Worm (Caenorhabditis elegans): ENCODE data around the gene F33G12.6.

DNA sequence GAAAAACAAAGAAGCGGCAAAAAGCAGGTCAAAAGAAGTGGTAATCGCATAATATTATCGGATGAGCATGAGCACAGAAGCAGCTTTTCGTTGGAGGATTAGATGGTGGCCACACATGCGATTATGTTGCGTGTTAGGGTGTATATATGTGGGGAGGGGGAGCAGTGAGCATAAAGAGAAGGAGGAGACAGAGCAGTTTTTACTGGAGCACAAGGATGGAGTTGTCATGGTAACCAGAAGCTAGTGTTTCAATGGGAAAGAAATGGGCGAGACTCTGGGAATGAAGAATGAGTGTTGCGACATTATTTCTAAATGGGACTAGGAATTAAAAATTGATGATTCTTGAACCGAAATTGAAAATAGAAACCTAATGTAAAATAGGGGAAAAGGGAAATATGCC, 18.2 kb downstream of the F33G12.6 start, which contains the start of gene C27A2.8:
- TF ChIP-seq ces-1 (GFP tag; optimal IDR thresholded peaks at IDR 0.05) (no peak), pqm-1 (tag; optimal IDR thresholded peaks at IDR 0.05) (no peak), ztf-4 (tag; optimal IDR thresholded peaks at IDR 0.05) (no peak), unc-98 (GFP tag; IDR thresholded peaks at IDR 0.05) (no peak), nhr-12 (tag; optimal IDR thresholded peaks at IDR 0.05) (no peak), lsy-2 (tag; optimal IDR thresholded peaks at IDR 0.05) (no peak), blmp-1 (tag; optimal IDR thresholded peaks at IDR 0.05) (no peak)

Data from whole organism, L1 larva.